Fruit fly (Drosophila melanogaster): Measurements from ENCODE around the gene cyst.

Gene cyst

dm6 chr2L:19497983-19498382, 10.6 kb downstream of the cyst start, which contains the start of gene Top3alpha (continued):
- TF ChIP-seq pho (GFP tag; optimal IDR thresholded peaks at IDR 0.05) (no peak), Doc3 (GFP tag; IDR thresholded peaks at IDR 0.05; ENCODE audit: partially characterized antibody) (peak; percentile 58), BEAF-32 (GFP tag; optimal IDR thresholded peaks at IDR 0.05) (peak; percentile 65), ato (GFP tag; IDR thresholded peaks at IDR 0.05; ENCODE audit: partially characterized antibody) (peak; percentile 38; the same call in 1 of the 2 replicates), B-H2 (GFP tag; optimal IDR thresholded peaks at IDR 0.05) (no peak), CG10543 (GFP tag; optimal IDR thresholded peaks at IDR 0.05) (no peak), Six4 (GFP tag; optimal IDR thresholded peaks at IDR 0.05) (no peak), hth (optimal IDR thresholded peaks at IDR 0.05) (no peak), lov (optimal IDR thresholded peaks at IDR 0.05) (no peak), lov (GFP tag; IDR thresholded peaks at IDR 0.05) (no peak), CG17186 (GFP tag; optimal IDR thresholded peaks at IDR 0.05) (peak; percentile 72), CG9727 (GFP tag; optimal IDR thresholded peaks at IDR 0.05) (no peak), Sox102F (GFP tag; optimal IDR thresholded peaks at IDR 0.05) (no peak), CG7963 (GFP tag; IDR thresholded peaks at IDR 0.05; ENCODE audit: partially characterized antibody) (peak; percentile 70), tna (GFP tag; IDR thresholded peaks at IDR 0.05; ENCODE audit: partially characterized antibody) (peak; percentile 73), CG6791 (GFP tag; IDR thresholded peaks at IDR 0.05; ENCODE audit: partially characterized antibody) (peak; percentile 68), Hmr (GFP tag; optimal IDR thresholded peaks at IDR 0.05) (no peak), zf30C (GFP tag; optimal IDR thresholded peaks at IDR 0.05) (no peak), phol (tag; optimal IDR thresholded peaks at IDR 0.05) (peak; percentile 24), CG3995 (GFP tag; optimal IDR thresholded peaks at IDR 0.05) (no peak), oc (tag; optimal IDR thresholded peaks at IDR 0.05) (no peak), Trl (optimal IDR thresholded peaks at IDR 0.05) (no peak), Trl (GFP tag; optimal IDR thresholded peaks at IDR 0.05) (no peak), Adf1 (GFP tag; IDR thresholded peaks at IDR 0.05) (peak; percentile 32; the same call in 1 of the 2 replicates), Camta (GFP tag; optimal IDR thresholded peaks at IDR 0.05) (no peak), inv (GFP tag; IDR thresholded peaks at IDR 0.05; ENCODE audit: partially characterized antibody) (peak; percentile 25; the same call in 1 of the 2 replicates), Myb (GFP tag; optimal IDR thresholded peaks at IDR 0.05) (peak; percentile 25), dimm (GFP tag; IDR thresholded peaks at IDR 0.05) (no peak), CG16863 (GFP tag; optimal IDR thresholded peaks at IDR 0.05) (no peak), CG12236 (GFP tag; optimal IDR thresholded peaks at IDR 0.05) (no peak), CG7928 (GFP tag; optimal IDR thresholded peaks at IDR 0.05) (no peak), h (optimal IDR thresholded peaks at IDR 0.05) (no peak), Nf-YC (tag; optimal IDR thresholded peaks at IDR 0.05) (no peak), CG11398 (GFP tag; optimal IDR thresholded peaks at IDR 0.05) (no peak), Hey (tag; optimal IDR thresholded peaks at IDR 0.05) (no peak), Sin3A (optimal IDR thresholded peaks at IDR 0.05) (peak; percentile 48), CG8478 (optimal IDR thresholded peaks at IDR 0.05) (no peak), Sry-δ (GFP tag; optimal IDR thresholded peaks at IDR 0.05) (peak; percentile 66), bab2 (GFP tag; optimal IDR thresholded peaks at IDR 0.05) (no peak), ro (GFP tag; IDR thresholded peaks at IDR 0.05) (no peak), CG18599 (GFP tag; optimal IDR thresholded peaks at IDR 0.05) (no peak), ssp (GFP tag; IDR thresholded peaks at IDR 0.05) (no peak), CG2116 (GFP tag; optimal IDR thresholded peaks at IDR 0.05) (peak; percentile 90), ab (GFP tag; optimal IDR thresholded peaks at IDR 0.05) (no peak), Dref (GFP tag; IDR thresholded peaks at IDR 0.05) (peak; percentile 95), HmgD (GFP tag; optimal IDR thresholded peaks at IDR 0.05) (no peak), ci (GFP tag; IDR thresholded peaks at IDR 0.05) (no peak), CG31365 (tag; optimal IDR thresholded peaks at IDR 0.05) (no peak), Dll (GFP tag; IDR thresholded peaks at IDR 0.05; ENCODE audit: partially characterized antibody) (peak; percentile 76), CG7839 (tag; optimal IDR thresholded peaks at IDR 0.05) (no peak), HLH4C (GFP tag; IDR thresholded peaks at IDR 0.05; ENCODE audit: partially characterized antibody) (peak; percentile 81), CG11696 (GFP tag; IDR thresholded peaks at IDR 0.05) (no peak), Pdp1 (GFP tag; optimal IDR thresholded peaks at IDR 0.05) (no peak)
